Worm (Caenorhabditis elegans) whole organism, early embryonic: Measurements from ENCODE around the gene scl-23.

Experiments
- F13C5.2 ChIP-seq: sonication (generic microtip); optimal IDR thresholded peaks from 2 replicates; lab custom pipeline; 2017; ENCODE audit warnings: mild to moderate bottlenecking, missing genetic modification characterization, inconsistent platforms, missing compliant biosample characterization
- aly-1 ChIP-seq: sonication (generic microtip); optimal IDR thresholded peaks from 2 replicates; lab custom pipeline; 2016; ENCODE audit warnings: missing genetic modification characterization, missing compliant biosample characterization
- ama-1 ChIP-seq: fragments of 150-350 bp; optimal IDR thresholded peaks from 2 replicates; lab custom pipeline; 2014
- ceh-13 ChIP-seq: fragments of 200-800 bp; sonication (Bioruptor generic); optimal IDR thresholded peaks from 2 replicates; lab custom pipeline; 2018; ENCODE audit warnings: mild to moderate bottlenecking, missing genetic modification characterization, missing compliant biosample characterization
- ets-7 ChIP-seq: sonication (generic microtip); optimal IDR thresholded peaks from 2 replicates; lab custom pipeline; 2016; ENCODE audit warnings: missing genotype, missing genetic modification characterization, missing compliant biosample characterization
- flt-1 ChIP-seq: fragments of 200-800 bp; sonication (Bioruptor generic); IDR thresholded peaks from 2 replicates; pipeline ENCODE4 v1.3.6; 2022; ENCODE audit warnings: missing genetic modification characterization, missing compliant biosample characterization
- hmg-4 ChIP-seq: fragments of 200-800 bp; sonication (Bioruptor generic); optimal IDR thresholded peaks from 2 replicates; lab custom pipeline; 2018; ENCODE audit warnings: mild to moderate bottlenecking, missing genetic modification characterization, missing compliant biosample characterization
- scrt-1 ChIP-seq: fragments of 200-800 bp; sonication (Bioruptor generic); IDR thresholded peaks from 2 replicates; pipeline ENCODE4 v1.3.6; 2022; ENCODE audit warnings: missing genetic modification characterization, missing compliant biosample characterization
- tbx-11 ChIP-seq: fragments of 200-800 bp; sonication (Bioruptor generic); IDR thresholded peaks from 2 replicates; pipeline ENCODE4 v1.3.6; 2022; ENCODE audit warnings: missing genetic modification characterization, missing compliant biosample characterization
- tbx-37 ChIP-seq: fragments of 200-800 bp; sonication (Bioruptor generic); conservative IDR thresholded peaks from 2 replicates; pipeline ENCODE4 v1.3.6; 2022; ENCODE audit warnings: missing genetic modification reagents, missing genetic modification characterization, missing compliant biosample characterization
- tra-4 ChIP-seq: sonication (generic microtip); optimal IDR thresholded peaks from 2 replicates; lab custom pipeline; 2017; ENCODE audit warnings: missing genetic modification characterization, missing compliant biosample characterization

ce11 chrIV:139652-140051, 49.8 kb upstream of the scl-23 start:
- TF ChIP-seq ets-7 (no peak), tbx-37 (no peak), ama-1 (no peak), aly-1 (tag; lab: Kevin White, UChicago) (no peak), hmg-4 (GFP tag; lab: Kevin White, UChicago) (no peak), flt-1 (GFP tag; lab: Robert Waterston, UW) (no peak), tbx-11 (GFP tag; lab: Robert Waterston, UW) (no peak), scrt-1 (GFP tag; lab: Robert Waterston, UW) (no peak), ceh-13 (no peak), F13C5.2 (no peak), tra-4 (tag; lab: Kevin White, UChicago) (no peak)
